Fruit fly (Drosophila melanogaster) whole organism, embryonic: Measurements from ENCODE around the gene prtp.

ENCODE experiments used
- Antp ChIP-seq: fragments of 200-800 bp; sonication (Bioruptor generic); optimal IDR thresholded peaks from 3 replicates; lab custom pipeline; 2016; ENCODE audit warnings: missing biosample characterization, missing genetic modification characterization
- Atf6 ChIP-seq: fragments of 200-800 bp; sonication (Bioruptor generic); IDR thresholded peaks from 2 replicates; pipeline ENCODE4 v1.3.6; 2022; ENCODE audit warnings: missing biosample characterization, missing genetic modification characterization
- Blimp-1 ChIP-seq: fragments of 200-800 bp; sonication (Bioruptor generic); optimal IDR thresholded peaks from 3 replicates; lab custom pipeline; 2018; ENCODE audit warnings: missing biosample characterization, missing genetic modification characterization, mild to moderate bottlenecking, moderate library complexity, missing genetic modification reagents
- CG10431 ChIP-seq: fragments of 200-800 bp; sonication (Bioruptor generic); optimal IDR thresholded peaks from 3 replicates; lab custom pipeline; 2018; ENCODE audit warnings: missing biosample characterization, mild to moderate bottlenecking, missing genetic modification characterization
- CG10654 ChIP-seq: fragments of 200-800 bp; sonication (Bioruptor generic); optimal IDR thresholded peaks from 2 replicates; lab custom pipeline; 2016; ENCODE audit warnings: missing biosample characterization, missing genetic modification characterization
- CG11695 ChIP-seq: fragments of 200-800 bp; sonication (Bioruptor generic); IDR thresholded peaks from 3 replicates; pipeline ENCODE4 v1.3.6; 2022; ENCODE audit warnings: missing biosample characterization, missing genetic modification characterization
- CG12659 ChIP-seq: fragments of 200-800 bp; sonication (Bioruptor generic); optimal IDR thresholded peaks from 3 replicates; lab custom pipeline; 2017; ENCODE audit warnings: mild to moderate bottlenecking, missing biosample characterization, missing genetic modification reagents, missing genetic modification characterization
- CG13123 ChIP-seq: fragments of 200-800 bp; sonication (Bioruptor generic); optimal IDR thresholded peaks from 2 replicates; lab custom pipeline; 2016; ENCODE audit warnings: missing biosample characterization, missing genetic modification characterization
- CG13424 ChIP-seq: fragments of 200-800 bp; sonication (Bioruptor generic); optimal IDR thresholded peaks from 2 replicates; lab custom pipeline; 2019; ENCODE audit warnings: missing biosample characterization, mild to moderate bottlenecking, missing genetic modification characterization, moderate library complexity
- CG15696 ChIP-seq: fragments of 200-800 bp; sonication (Bioruptor generic); optimal IDR thresholded peaks from 2 replicates; lab custom pipeline; 2019; ENCODE audit warnings: missing biosample characterization, mild to moderate bottlenecking, missing genetic modification characterization, moderate library complexity
- CG16813 ChIP-seq: fragments of 200-800 bp; sonication (Bioruptor generic); IDR thresholded peaks from 3 replicates; pipeline ENCODE4 v1.3.6; 2022; ENCODE audit warnings: missing biosample characterization, missing genetic modification characterization; ENCODE audit not compliant: partially characterized antibody
- CG18764 ChIP-seq: fragments of 200-800 bp; sonication (Bioruptor generic); optimal IDR thresholded peaks from 3 replicates; lab custom pipeline; 2016; ENCODE audit warnings: missing biosample characterization, missing genetic modification characterization
- CG30431 ChIP-seq: fragments of 200-800 bp; sonication (Bioruptor generic); optimal IDR thresholded peaks from 2 replicates; lab custom pipeline; 2017; ENCODE audit warnings: missing biosample characterization, missing genetic modification characterization
- CG31365 ChIP-seq: fragments of 200-800 bp; sonication (Bioruptor generic); optimal IDR thresholded peaks from 2 replicates; lab custom pipeline; 2018; ENCODE audit warnings: missing biosample characterization, mild to moderate bottlenecking, missing genetic modification characterization
- CG3407 ChIP-seq: fragments of 200-800 bp; sonication (Bioruptor generic); optimal IDR thresholded peaks from 2 replicates; lab custom pipeline; 2018; ENCODE audit warnings: missing biosample characterization, mild to moderate bottlenecking, missing genetic modification characterization
- CG6175 ChIP-seq: fragments of 200-800 bp; sonication (Bioruptor generic); IDR thresholded peaks from 3 replicates; pipeline ENCODE4 v1.3.6; 2022; ENCODE audit warnings: missing biosample characterization, missing genetic modification characterization
- CG6813 ChIP-seq: fragments of 200-800 bp; sonication (Bioruptor generic); optimal IDR thresholded peaks from 2 replicates; lab custom pipeline; 2017; ENCODE audit warnings: missing biosample characterization, missing genetic modification characterization, mild to moderate bottlenecking, moderate library complexity, missing genetic modification reagents
- CG7271 ChIP-seq: fragments of 200-800 bp; sonication (Bioruptor generic); optimal IDR thresholded peaks from 2 replicates; lab custom pipeline; 2018; ENCODE audit warnings: missing biosample characterization, mild to moderate bottlenecking, missing genetic modification characterization, moderate library complexity
- CG7963 ChIP-seq: fragments of 200-800 bp; sonication (Bioruptor generic); IDR thresholded peaks from 3 replicates; pipeline ENCODE4 v1.3.6; 2022; ENCODE audit warnings: missing biosample characterization, missing genetic modification characterization; ENCODE audit not compliant: partially characterized antibody
- CG8765 ChIP-seq: fragments of 200-800 bp; sonication (Bioruptor generic); IDR thresholded peaks from 2 replicates; pipeline ENCODE4 v1.3.6; 2022; ENCODE audit warnings: missing biosample characterization, missing genetic modification characterization
- CG8924 ChIP-seq: fragments of 200-800 bp; optimal IDR thresholded peaks from 3 replicates; lab custom pipeline; 2019; ENCODE audit warnings: missing biosample characterization, mild to moderate bottlenecking, missing genetic modification characterization, moderate library complexity
- CG9609 ChIP-seq: fragments of 200-800 bp; sonication (Bioruptor generic); optimal IDR thresholded peaks from 3 replicates; lab custom pipeline; 2016; ENCODE audit warnings: missing biosample characterization, missing genetic modification characterization
- CG9797 ChIP-seq: fragments of 200-800 bp; sonication (Bioruptor generic); optimal IDR thresholded peaks from 3 replicates; lab custom pipeline; 2018; ENCODE audit warnings: missing biosample characterization, mild to moderate bottlenecking, missing genetic modification characterization
- CkIIα-i1 ChIP-seq: fragments of 200-800 bp; sonication (Bioruptor generic); IDR thresholded peaks from 2 replicates; pipeline ENCODE4 v1.3.6; 2022; ENCODE audit warnings: missing biosample characterization, missing genetic modification characterization
- Drgx ChIP-seq: fragments of 200-800 bp; sonication (Bioruptor generic); IDR thresholded peaks from 2 replicates; pipeline ENCODE4 v1.3.6; 2022; ENCODE audit warnings: missing biosample characterization, missing genetic modification characterization
- Jarid2 ChIP-seq: fragments of 200-800 bp; sonication (Bioruptor generic); optimal IDR thresholded peaks from 3 replicates; lab custom pipeline; 2017; ENCODE audit warnings: mild to moderate bottlenecking, missing biosample characterization, missing genetic modification reagents, missing genetic modification characterization
- MESR4 ChIP-seq: fragments of 200-800 bp; sonication (Bioruptor generic); optimal IDR thresholded peaks from 2 replicates; lab custom pipeline; 2018; ENCODE audit warnings: missing biosample characterization, mild to moderate bottlenecking, missing genetic modification characterization, moderate library complexity
- NFAT ChIP-seq: fragments of 200-800 bp; sonication (Bioruptor generic); IDR thresholded peaks from 2 replicates; pipeline ENCODE4 v1.3.6; 2022; ENCODE audit warnings: missing biosample characterization, missing genetic modification characterization
- Pdp1 ChIP-seq, 2 experiments: fragments of 200-800 bp; sonication (Bioruptor generic); optimal IDR thresholded peaks; 3 replicates each; lab custom pipeline; 2016; ENCODE audit warnings: missing biosample characterization in 2 of 2, missing genetic modification characterization in 2 of 2, mild to moderate bottlenecking in 1 of 2, moderate library complexity in 1 of 2
- Spps ChIP-seq: fragments of 200-800 bp; sonication (Bioruptor generic); optimal IDR thresholded peaks from 2 replicates; lab custom pipeline; 2018; ENCODE audit warnings: missing biosample characterization, mild to moderate bottlenecking, missing genetic modification characterization
- Xrp1 ChIP-seq: fragments of 200-800 bp; sonication (Bioruptor generic); IDR thresholded peaks from 2 replicates; pipeline ENCODE4 v1.3.6; 2022; ENCODE audit warnings: missing biosample characterization, missing genetic modification characterization
- YL-1 ChIP-seq: fragments of 200-800 bp; sonication (Bioruptor generic); optimal IDR thresholded peaks from 3 replicates; lab custom pipeline; 2017; ENCODE audit warnings: missing biosample characterization, mild to moderate bottlenecking, missing genetic modification characterization
- ato ChIP-seq: fragments of 200-800 bp; sonication (Bioruptor generic); IDR thresholded peaks from 2 replicates; pipeline ENCODE4 v1.3.6; 2022; ENCODE audit warnings: missing biosample characterization, missing genetic modification characterization; ENCODE audit not compliant: partially characterized antibody
- cato ChIP-seq: fragments of 200-800 bp; sonication (Bioruptor generic); optimal IDR thresholded peaks from 2 replicates; lab custom pipeline; 2016; ENCODE audit warnings: missing biosample characterization, missing genetic modification characterization, borderline replicate concordance
- ci ChIP-seq: fragments of 200-800 bp; sonication (Bioruptor generic); IDR thresholded peaks from 3 replicates; pipeline ENCODE4 v1.3.6; 2022; ENCODE audit warnings: missing biosample characterization, missing genetic modification characterization
- cwo ChIP-seq: fragments of 200-800 bp; sonication (Bioruptor generic); optimal IDR thresholded peaks from 3 replicates; lab custom pipeline; 2017; ENCODE audit warnings: missing biosample characterization, missing genetic modification characterization, mild to moderate bottlenecking, moderate library complexity, missing genetic modification reagents
- ftz-f1 ChIP-seq: fragments of 200-800 bp; sonication (Bioruptor generic); optimal IDR thresholded peaks from 2 replicates; lab custom pipeline; 2016; ENCODE audit warnings: missing biosample characterization, missing genetic modification characterization
- fu2 ChIP-seq: fragments of 200-800 bp; sonication (Bioruptor generic); optimal IDR thresholded peaks from 2 replicates; lab custom pipeline; 2016; ENCODE audit warnings: missing biosample characterization, missing genetic modification characterization
- grau ChIP-seq: fragments of 200-800 bp; optimal IDR thresholded peaks from 3 replicates; lab custom pipeline; 2019; ENCODE audit warnings: missing biosample characterization, mild to moderate bottlenecking, missing genetic modification characterization, moderate library complexity
- hbn ChIP-seq: fragments of 200-800 bp; sonication (Bioruptor generic); IDR thresholded peaks from 2 replicates; pipeline ENCODE4 v1.3.6; 2022; ENCODE audit warnings: missing biosample characterization, missing genetic modification characterization; ENCODE audit not compliant: partially characterized antibody
- lbe ChIP-seq: fragments of 200-800 bp; sonication (Bioruptor generic); optimal IDR thresholded peaks from 2 replicates; lab custom pipeline; 2016; ENCODE audit warnings: missing biosample characterization, mild to moderate bottlenecking, missing genetic modification characterization
- mld ChIP-seq: fragments of 200-800 bp; sonication (Bioruptor generic); IDR thresholded peaks from 3 replicates; pipeline ENCODE4 v1.3.6; 2022; ENCODE audit warnings: missing biosample characterization, missing genetic modification characterization; ENCODE audit not compliant: partially characterized antibody
- nom ChIP-seq: fragments of 200-800 bp; sonication (Bioruptor generic); optimal IDR thresholded peaks from 2 replicates; lab custom pipeline; 2017; ENCODE audit warnings: missing biosample characterization, missing genetic modification characterization, mild to moderate bottlenecking, moderate library complexity, missing genetic modification reagents
- pzg ChIP-seq: fragments of 200-800 bp; sonication (Bioruptor generic); optimal IDR thresholded peaks from 3 replicates; lab custom pipeline; 2018; ENCODE audit warnings: missing biosample characterization, mild to moderate bottlenecking, missing genetic modification characterization, moderate library complexity
- ro ChIP-seq: fragments of 200-800 bp; sonication (Bioruptor generic); IDR thresholded peaks from 2 replicates; pipeline ENCODE4 v1.3.6; 2022; ENCODE audit warnings: missing biosample characterization, missing genetic modification characterization
- sens-2 ChIP-seq: fragments of 200-800 bp; sonication (Bioruptor generic); IDR thresholded peaks from 2 replicates; pipeline ENCODE4 v1.3.6; 2022; ENCODE audit warnings: missing biosample characterization, missing genetic modification characterization
- sim ChIP-seq: fragments of 200-800 bp; sonication (Bioruptor generic); IDR thresholded peaks from 2 replicates; pipeline ENCODE4 v1.3.6; 2022; ENCODE audit warnings: missing biosample characterization, missing genetic modification characterization
- sna ChIP-seq: fragments of 200-800 bp; sonication (Bioruptor generic); IDR thresholded peaks from 2 replicates; pipeline ENCODE4 v1.3.6; 2022; ENCODE audit warnings: missing biosample characterization, missing genetic modification characterization; ENCODE audit not compliant: partially characterized antibody
- wek ChIP-seq: fragments of 200-800 bp; sonication (Bioruptor generic); optimal IDR thresholded peaks from 3 replicates; lab custom pipeline; 2018; ENCODE audit warnings: missing biosample characterization, mild to moderate bottlenecking, missing genetic modification characterization, moderate library complexity

prtp gene

dm6 chrX:11716731-11717326 lies at the start of gene prtp (continued):
- TF ChIP-seq CG10431 (GFP tag; lab: Kevin White, UChicago), result no peak
- TF ChIP-seq Drgx (GFP tag; lab: Robert Waterston, UW), result no peak
- TF ChIP-seq Pdp1 (GFP tag; optimal IDR thresholded peaks at IDR 0.05; lab: Kevin White, UChicago), result no peak
- TF ChIP-seq CG8765, result no peak
- TF ChIP-seq cwo (GFP tag; lab: Kevin White, UChicago), result no peak
- peak; percentile 58 for TF ChIP-seq MESR4 (GFP tag; lab: Kevin White, UChicago)
- TF ChIP-seq mld (GFP tag; lab: Robert Waterston, UW), result 0 out of 3 replicates have a peak, but pooled peaks have one; percentile 21
- no peak for TF ChIP-seq ro (GFP tag; lab: Robert Waterston, UW)
- no peak for TF ChIP-seq CG8924 (tag; lab: Kevin White, UChicago)
- no peak for TF ChIP-seq CG11695 (GFP tag; lab: Robert Waterston, UW)
- TF ChIP-seq CG18764 (GFP tag; lab: Kevin White, UChicago), result no peak
- no peak; the same call in 1 of the 2 replicates for TF ChIP-seq ato (GFP tag; lab: Robert Waterston, UW)
- TF ChIP-seq Xrp1, result peak; percentile 43; the same call in 1 of the 2 replicates
- TF ChIP-seq fu2, result no peak
- no peak for TF ChIP-seq wek (GFP tag; lab: Kevin White, UChicago)
- TF ChIP-seq CG12659 (GFP tag; lab: Kevin White, UChicago), result peak; percentile 23
- no peak for TF ChIP-seq Atf6 (GFP tag; lab: Robert Waterston, UW)
- no peak for TF ChIP-seq ftz-f1 (GFP tag; lab: Kevin White, UChicago)
- peak; percentile 7 for TF ChIP-seq Blimp-1 (GFP tag; lab: Kevin White, UChicago)
- TF ChIP-seq Jarid2 (GFP tag; lab: Kevin White, UChicago), result no peak
- TF ChIP-seq CkIIα-i1 (GFP tag; lab: Robert Waterston, UW), result no peak
- TF ChIP-seq CG9609 (GFP tag; lab: Kevin White, UChicago), result no peak
- peak; percentile 48 for TF ChIP-seq lbe (GFP tag; lab: Kevin White, UChicago)
- TF ChIP-seq CG9797 (GFP tag; lab: Kevin White, UChicago), result peak; percentile 15
- no peak for TF ChIP-seq Spps
- TF ChIP-seq CG30431 (GFP tag; lab: Kevin White, UChicago), result no peak
- no peak for TF ChIP-seq nom
- no peak for TF ChIP-seq CG15696 (tag; lab: Kevin White, UChicago)
- peak; percentile 40; the same call in 2 of the 3 replicates for TF ChIP-seq ci (GFP tag; lab: Robert Waterston, UW)
- no peak for TF ChIP-seq NFAT
- TF ChIP-seq sens-2, result no peak
- no peak for TF ChIP-seq grau (tag; lab: Kevin White, UChicago)
- no peak for TF ChIP-seq CG6175
- TF ChIP-seq hbn (GFP tag; lab: Robert Waterston, UW), result no peak
- no peak for TF ChIP-seq CG31365
- TF ChIP-seq pzg (GFP tag; lab: Kevin White, UChicago), result peak; percentile 67
- peak; percentile 8 for TF ChIP-seq CG10654 (GFP tag; lab: Kevin White, UChicago)
- TF ChIP-seq CG6813 (GFP tag; lab: Kevin White, UChicago), result no peak
- TF ChIP-seq CG7271 (tag; lab: Kevin White, UChicago), result peak; percentile 33
- TF ChIP-seq CG13123 (GFP tag; lab: Kevin White, UChicago), result no peak
- peak; percentile 40 for TF ChIP-seq CG16813 (GFP tag; lab: Robert Waterston, UW)
- TF ChIP-seq CG7963 (GFP tag; lab: Robert Waterston, UW), result no peak
- no peak for TF ChIP-seq cato (GFP tag; lab: Kevin White, UChicago)
- TF ChIP-seq Antp, result no peak
- peak; percentile 70; the same call in 1 of the 2 replicates for TF ChIP-seq sna (GFP tag; lab: Robert Waterston, UW)
- TF ChIP-seq YL-1 (GFP tag; lab: Kevin White, UChicago), result no peak
- TF ChIP-seq CG3407, result no peak
- peak; percentile 15 for TF ChIP-seq CG13424 (tag; lab: Kevin White, UChicago)
- no peak for TF ChIP-seq sim (GFP tag; lab: Robert Waterston, UW)
